Comparison of ENCODE assay signal across 1 worm cellular context in genomic region chrX:2321758-2322157, ce11.
TF ChIP-seq lines count a peak whose summit lies in the region.

No protein-coding gene starts in this region.

TF ChIP-seq in whole organism, L1 larva, 84 proteins besides CTCF, POLR2A, EP300 and RAD21 (continued from another document):
- TF ChIP-seq zag-1 (tag; optimal IDR thresholded peaks at IDR 0.05; lab: Kevin White, UChicago) (no peak), nhr-47 (tag; optimal IDR thresholded peaks at IDR 0.05; lab: Kevin White, UChicago) (no peak), ets-5 (GFP tag; IDR thresholded peaks at IDR 0.05; lab: Robert Waterston, UW) (no peak), hlh-17 (GFP tag; optimal IDR thresholded peaks at IDR 0.05; lab: Kevin White, UChicago; ENCODE audit: borderline replicate concordance) (no peak), snu-23 (GFP tag; optimal IDR thresholded peaks at IDR 0.05; lab: Kevin White, UChicago) (peak; percentile 35), aly-2 (tag; optimal IDR thresholded peaks at IDR 0.05; lab: Kevin White, UChicago) (no peak), rnt-1 (tag; optimal IDR thresholded peaks at IDR 0.05; lab: Kevin White, UChicago) (peak; percentile 68), lin-14 (GFP tag; optimal IDR thresholded peaks at IDR 0.05; lab: Kevin White, UChicago) (peak; percentile 91), nhr-19 (GFP tag; conservative IDR thresholded peaks at IDR 0.05; lab: Robert Waterston, UW) (peak; percentile 57), ztf-11 (tag; optimal IDR thresholded peaks at IDR 0.05; lab: Kevin White, UChicago) (peak in 1 of 2 experiments; percentile 28), nhr-20 (tag; optimal IDR thresholded peaks at IDR 0.05; lab: Kevin White, UChicago) (peak; percentile 23), pax-3 (tag; optimal IDR thresholded peaks at IDR 0.05; lab: Kevin White, UChicago) (peak; percentile 53), zip-4 (GFP tag; optimal IDR thresholded peaks at IDR 0.05; lab: Kevin White, UChicago) (peak; percentile 5), swsn-7 (tag; optimal IDR thresholded peaks at IDR 0.05; lab: Kevin White, UChicago) (peak; percentile 6), hlh-4 (tag; optimal IDR thresholded peaks at IDR 0.05; lab: Kevin White, UChicago) (no peak), ceh-8 (GFP tag; optimal IDR thresholded peaks at IDR 0.05; lab: Kevin White, UChicago) (peak; percentile 60), nhr-71 (tag; optimal IDR thresholded peaks at IDR 0.05; lab: Kevin White, UChicago) (peak; percentile 44), ceh-88 (GFP tag; IDR thresholded peaks at IDR 0.05; lab: Robert Waterston, UW) (no peak), tbx-2 (tag; optimal IDR thresholded peaks at IDR 0.05; lab: Kevin White, UChicago) (no peak), ces-1 (GFP tag; optimal IDR thresholded peaks at IDR 0.05; lab: Kevin White, UChicago) (no peak), nhr-90 (tag; optimal IDR thresholded peaks at IDR 0.05; lab: Kevin White, UChicago; ENCODE audit: poor library complexity) (no peak), C04F5.9 (tag; optimal IDR thresholded peaks at IDR 0.05; lab: Kevin White, UChicago) (no peak), sup-37 (GFP tag; optimal IDR thresholded peaks at IDR 0.05; lab: Kevin White, UChicago) (no peak), efl-3 (GFP tag; optimal IDR thresholded peaks at IDR 0.05; lab: Kevin White, UChicago) (no peak), ceh-82 (tag; optimal IDR thresholded peaks at IDR 0.05; lab: Kevin White, UChicago) (no peak)
TF ChIP-seq in whole organism, L1 larva: peak in this region for 19.
